Worm (Caenorhabditis elegans) whole organism, L4/young adult: Measurements from ENCODE around the gene snpc-3.1.

Experiments used
- W03F9.2 ChIP-seq: fragments of 150-350 bp; optimal IDR thresholded peaks from 2 replicates; lab custom pipeline; 2014; ENCODE audit warnings: missing biosample characterization, missing genetic modification characterization
- dao-5 ChIP-seq: sonication (generic microtip); optimal IDR thresholded peaks from 2 replicates; lab custom pipeline; 2016; ENCODE audit warnings: missing genotype, missing genetic modification characterization, moderate library complexity, missing compliant biosample characterization

DNA sequence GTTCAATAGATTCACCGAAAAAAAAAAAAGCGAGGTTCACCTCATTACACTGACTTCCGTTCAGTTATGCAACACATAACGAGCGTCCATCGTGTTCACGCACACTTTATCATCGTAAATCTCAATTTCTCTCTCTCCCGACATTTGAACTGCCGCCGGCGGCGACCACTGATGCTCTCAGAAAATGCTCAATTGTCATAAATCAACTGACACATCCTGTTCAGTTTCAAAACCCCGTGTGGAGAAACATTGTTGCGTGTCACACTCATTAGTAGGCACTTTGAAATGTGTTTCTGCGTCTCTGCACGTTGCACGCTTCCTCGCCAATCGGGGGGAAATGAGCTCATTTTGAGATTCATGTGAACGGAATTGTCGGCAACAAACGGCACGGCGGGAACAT is 49.7 kb upstream of the snpc-3.1 start:
- no peak for TF ChIP-seq dao-5
- TF ChIP-seq W03F9.2 (tag; lab: Kevin White, UChicago): no peak
